Comparison of ENCODE assay signal across 1 fruit fly cellular context in the genomic region with DNA sequence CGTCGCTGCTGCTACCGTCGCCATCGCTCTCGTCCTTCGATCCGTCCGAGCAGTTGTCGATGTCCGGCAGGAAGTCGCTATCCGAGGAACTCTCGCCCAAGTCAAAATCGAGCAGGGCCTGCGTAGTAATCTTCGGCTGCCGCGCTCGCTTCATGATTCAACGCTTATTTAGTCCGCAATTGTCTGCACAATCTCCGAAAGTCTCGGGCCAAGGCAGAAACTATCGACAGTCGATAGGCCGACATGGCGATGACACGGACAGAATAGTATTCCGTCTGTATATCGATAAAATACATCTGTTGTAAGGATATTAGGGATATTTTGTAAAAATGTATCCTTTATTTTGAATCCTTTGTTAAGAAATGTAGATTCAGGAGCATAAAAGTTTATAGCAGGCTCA.
TF ChIP-seq lines count a peak whose summit lies in the region.

A gene (minus strand): TSS at position 241 of the 400 bp plus-strand sequence.

TF ChIP-seq in whole organism, embryonic, 481 proteins besides CTCF, POLR2A, EP300 and RAD21 (continued from another document and continues in another):
- no peak for TF ChIP-seq sima (GFP tag; optimal IDR thresholded peaks at IDR 0.05; lab: Kevin White, UChicago)
- no peak for TF ChIP-seq CG2202 (tag; optimal IDR thresholded peaks at IDR 0.05; lab: Kevin White, UChicago)
- no peak for TF ChIP-seq Trl (optimal IDR thresholded peaks at IDR 0.05; lab: Kevin White, UChicago)
- no peak for TF ChIP-seq Trl (GFP tag; optimal IDR thresholded peaks at IDR 0.05; lab: Kevin White, UChicago)
- TF ChIP-seq insv (GFP tag; optimal IDR thresholded peaks at IDR 0.05; lab: Kevin White, UChicago), result no peak
- no peak for TF ChIP-seq toy (GFP tag; IDR thresholded peaks at IDR 0.05; lab: Robert Waterston, UW)
- TF ChIP-seq Ravus (GFP tag; IDR thresholded peaks at IDR 0.05; lab: Robert Waterston, UW), result no peak
- no peak for TF ChIP-seq Kr (GFP tag; optimal IDR thresholded peaks at IDR 0.05; lab: Kevin White, UChicago)
- no peak for TF ChIP-seq Atf3 (GFP tag; optimal IDR thresholded peaks at IDR 0.05; lab: Kevin White, UChicago)
- TF ChIP-seq sc (optimal IDR thresholded peaks at IDR 0.05; lab: Kevin White, UChicago), result no peak
- TF ChIP-seq sc (GFP tag; optimal IDR thresholded peaks at IDR 0.05; lab: Kevin White, UChicago), result no peak
- peak; percentile 84 for TF ChIP-seq bbx (GFP tag; IDR thresholded peaks at IDR 0.05; lab: Robert Waterston, UW; ENCODE audit: partially characterized antibody)
- TF ChIP-seq row (GFP tag; IDR thresholded peaks at IDR 0.05; lab: Robert Waterston, UW), result peak; percentile 8; the same call in 1 of the 3 replicates
- TF ChIP-seq Elba2 (GFP tag; optimal IDR thresholded peaks at IDR 0.05; lab: Kevin White, UChicago), result no peak
- TF ChIP-seq otp (GFP tag; IDR thresholded peaks at IDR 0.05; lab: Robert Waterston, UW), result no peak
- no peak for TF ChIP-seq Doc2 (GFP tag; IDR thresholded peaks at IDR 0.05; lab: Robert Waterston, UW)
- TF ChIP-seq tgo (GFP tag; IDR thresholded peaks at IDR 0.05; lab: Robert Waterston, UW), result no peak
- TF ChIP-seq CG13287 (GFP tag; IDR thresholded peaks at IDR 0.05; lab: Robert Waterston, UW; ENCODE audit: partially characterized antibody), result peak; percentile 83
- TF ChIP-seq gfzf (GFP tag; optimal IDR thresholded peaks at IDR 0.05; lab: Kevin White, UChicago), result no peak
- no peak for TF ChIP-seq sens-2 (GFP tag; IDR thresholded peaks at IDR 0.05; lab: Robert Waterston, UW)
- TF ChIP-seq CG17385 (GFP tag; optimal IDR thresholded peaks at IDR 0.05; lab: Kevin White, UChicago), result no peak
- no peak for TF ChIP-seq esg (GFP tag; conservative IDR thresholded peaks at IDR 0.05; lab: Robert Waterston, UW)
- TF ChIP-seq tin (GFP tag; optimal IDR thresholded peaks at IDR 0.05; lab: Kevin White, UChicago), result no peak
- no peak for TF ChIP-seq CG10565 (GFP tag; optimal IDR thresholded peaks at IDR 0.05; lab: Kevin White, UChicago)
- TF ChIP-seq z (GFP tag; IDR thresholded peaks at IDR 0.05; lab: Robert Waterston, UW), result no peak
- no peak for TF ChIP-seq pb (GFP tag; optimal IDR thresholded peaks at IDR 0.05; lab: Kevin White, UChicago)
- no peak for TF ChIP-seq CG8478 (optimal IDR thresholded peaks at IDR 0.05; lab: Kevin White, UChicago)
- TF ChIP-seq vnd (GFP tag; IDR thresholded peaks at IDR 0.05; lab: Robert Waterston, UW; ENCODE audit: partially characterized antibody), result peak; percentile 72
- TF ChIP-seq dati (GFP tag; IDR thresholded peaks at IDR 0.05; lab: Robert Waterston, UW), result no peak
- TF ChIP-seq Dp (GFP tag; optimal IDR thresholded peaks at IDR 0.05; lab: Kevin White, UChicago), result no peak
- peak; percentile 77 for TF ChIP-seq nerfin-2 (GFP tag; IDR thresholded peaks at IDR 0.05; lab: Robert Waterston, UW; ENCODE audit: partially characterized antibody)
- TF ChIP-seq wek (GFP tag; optimal IDR thresholded peaks at IDR 0.05; lab: Kevin White, UChicago), result peak; percentile 64
- TF ChIP-seq Ptx1 (GFP tag; IDR thresholded peaks at IDR 0.05; lab: Robert Waterston, UW), result no peak
- TF ChIP-seq gem (tag; optimal IDR thresholded peaks at IDR 0.05; lab: Kevin White, UChicago), result no peak
- TF ChIP-seq CG8281 (tag; optimal IDR thresholded peaks at IDR 0.05; lab: Kevin White, UChicago), result no peak
- no peak for TF ChIP-seq dm (GFP tag; optimal IDR thresholded peaks at IDR 0.05; lab: Kevin White, UChicago)
- TF ChIP-seq CG5180 (GFP tag; optimal IDR thresholded peaks at IDR 0.05; lab: Kevin White, UChicago), result no peak
- no peak for TF ChIP-seq CG4854 (GFP tag; optimal IDR thresholded peaks at IDR 0.05; lab: Kevin White, UChicago)
- no peak for TF ChIP-seq yki (optimal IDR thresholded peaks at IDR 0.05; lab: Kevin White, UChicago)
- TF ChIP-seq sna (GFP tag; IDR thresholded peaks at IDR 0.05; lab: Robert Waterston, UW; ENCODE audit: partially characterized antibody), result peak; percentile 70
- no peak for TF ChIP-seq CG7745 (tag; optimal IDR thresholded peaks at IDR 0.05; lab: Kevin White, UChicago)
- TF ChIP-seq gcm (GFP tag; optimal IDR thresholded peaks at IDR 0.05; lab: Kevin White, UChicago), result no peak
- TF ChIP-seq tio (GFP tag; optimal IDR thresholded peaks at IDR 0.05; lab: Kevin White, UChicago), result no peak
- TF ChIP-seq danr (GFP tag; IDR thresholded peaks at IDR 0.05; lab: Robert Waterston, UW), result no peak
- no peak for TF ChIP-seq cato (GFP tag; optimal IDR thresholded peaks at IDR 0.05; lab: Kevin White, UChicago; ENCODE audit: borderline replicate concordance)
- TF ChIP-seq unc-4 (GFP tag; IDR thresholded peaks at IDR 0.05; lab: Robert Waterston, UW; ENCODE audit: partially characterized antibody), result peak; percentile 77
- no peak for TF ChIP-seq Lim3 (GFP tag; IDR thresholded peaks at IDR 0.05; lab: Robert Waterston, UW)
- TF ChIP-seq gsb-n (tag; optimal IDR thresholded peaks at IDR 0.05; lab: Kevin White, UChicago), result no peak
- TF ChIP-seq CG10147 (GFP tag; optimal IDR thresholded peaks at IDR 0.05; lab: Kevin White, UChicago), result no peak
- peak; percentile 7 for TF ChIP-seq Myb (GFP tag; optimal IDR thresholded peaks at IDR 0.05; lab: Kevin White, UChicago)
- TF ChIP-seq Dll (GFP tag; IDR thresholded peaks at IDR 0.05; lab: Robert Waterston, UW; ENCODE audit: partially characterized antibody), result peak; percentile 79
- TF ChIP-seq CG6813 (GFP tag; optimal IDR thresholded peaks at IDR 0.05; lab: Kevin White, UChicago), result no peak
- no peak for TF ChIP-seq dmrt11E (tag; optimal IDR thresholded peaks at IDR 0.05; lab: Kevin White, UChicago)
- no peak for TF ChIP-seq Gsc (GFP tag; IDR thresholded peaks at IDR 0.05; lab: Robert Waterston, UW)
- no peak for TF ChIP-seq fd102C (GFP tag; optimal IDR thresholded peaks at IDR 0.05; lab: Kevin White, UChicago)
- no peak for TF ChIP-seq Blimp-1 (GFP tag; optimal IDR thresholded peaks at IDR 0.05; lab: Kevin White, UChicago)
- no peak for TF ChIP-seq maf-S (GFP tag; optimal IDR thresholded peaks at IDR 0.05; lab: Kevin White, UChicago)
- TF ChIP-seq HmgD (GFP tag; optimal IDR thresholded peaks at IDR 0.05; lab: Kevin White, UChicago), result no peak
- TF ChIP-seq MESR4 (GFP tag; optimal IDR thresholded peaks at IDR 0.05; lab: Kevin White, UChicago), result peak; percentile 89
- no peak for TF ChIP-seq rib (GFP tag; IDR thresholded peaks at IDR 0.05; lab: Robert Waterston, UW)
- TF ChIP-seq Sry-δ (GFP tag; optimal IDR thresholded peaks at IDR 0.05; lab: Kevin White, UChicago), result peak; percentile 43
- no peak for TF ChIP-seq CG11723 (GFP tag; optimal IDR thresholded peaks at IDR 0.05; lab: Kevin White, UChicago)
- no peak for TF ChIP-seq CG7556 (GFP tag; optimal IDR thresholded peaks at IDR 0.05; lab: Kevin White, UChicago)
- TF ChIP-seq crc (GFP tag; optimal IDR thresholded peaks at IDR 0.05; lab: Kevin White, UChicago), result no peak
- TF ChIP-seq sr (GFP tag; IDR thresholded peaks at IDR 0.05; lab: Robert Waterston, UW), result no peak
- no peak for TF ChIP-seq caup (GFP tag; optimal IDR thresholded peaks at IDR 0.05; lab: Kevin White, UChicago; ENCODE audit: severe bottlenecking)
- no peak for TF ChIP-seq ken (GFP tag; IDR thresholded peaks at IDR 0.05; lab: Robert Waterston, UW)
- TF ChIP-seq CG6254 (GFP tag; optimal IDR thresholded peaks at IDR 0.05; lab: Kevin White, UChicago), result peak; percentile 23
- TF ChIP-seq fd64A (GFP tag; optimal IDR thresholded peaks at IDR 0.05; lab: Kevin White, UChicago), result no peak
- TF ChIP-seq tna (GFP tag; IDR thresholded peaks at IDR 0.05; lab: Robert Waterston, UW; ENCODE audit: partially characterized antibody), result peak; percentile 83
- no peak for TF ChIP-seq jigr1 (GFP tag; IDR thresholded peaks at IDR 0.05; lab: Robert Waterston, UW)
- no peak for TF ChIP-seq Pdp1 (GFP tag; optimal IDR thresholded peaks at IDR 0.05; lab: Kevin White, UChicago)
- TF ChIP-seq CG9437 (GFP tag; optimal IDR thresholded peaks at IDR 0.05; lab: Kevin White, UChicago), result no peak
- no peak for TF ChIP-seq ssp (GFP tag; IDR thresholded peaks at IDR 0.05; lab: Robert Waterston, UW)
- peak; percentile 73; the same call in 1 of the 3 replicates for TF ChIP-seq mld (GFP tag; IDR thresholded peaks at IDR 0.05; lab: Robert Waterston, UW; ENCODE audit: partially characterized antibody)
- peak; percentile 54 for TF ChIP-seq BEAF-32 (GFP tag; optimal IDR thresholded peaks at IDR 0.05; lab: Kevin White, UChicago)
- TF ChIP-seq knrl (GFP tag; IDR thresholded peaks at IDR 0.05; lab: Robert Waterston, UW; ENCODE audit: partially characterized antibody), result peak; percentile 64; the same call in 2 of the 3 replicates
- no peak for TF ChIP-seq Fer3 (tag; optimal IDR thresholded peaks at IDR 0.05; lab: Kevin White, UChicago)
- no peak for TF ChIP-seq da (GFP tag; optimal IDR thresholded peaks at IDR 0.05; lab: Kevin White, UChicago)
- TF ChIP-seq CG6683 (GFP tag; optimal IDR thresholded peaks at IDR 0.05; lab: Kevin White, UChicago), result no peak
- no peak for TF ChIP-seq CG7987 (GFP tag; optimal IDR thresholded peaks at IDR 0.05; lab: Kevin White, UChicago)
- no peak for TF ChIP-seq gce (GFP tag; IDR thresholded peaks at IDR 0.05; lab: Robert Waterston, UW)
- no peak for TF ChIP-seq HHEX (GFP tag; optimal IDR thresholded peaks at IDR 0.05; lab: Kevin White, UChicago)
- no peak for TF ChIP-seq nau (GFP tag; optimal IDR thresholded peaks at IDR 0.05; lab: Kevin White, UChicago)
- no peak for TF ChIP-seq Neu2 (GFP tag; optimal IDR thresholded peaks at IDR 0.05; lab: Kevin White, UChicago; ENCODE audit: borderline replicate concordance)
- TF ChIP-seq CG14860 (GFP tag; IDR thresholded peaks at IDR 0.05; lab: Robert Waterston, UW; ENCODE audit: partially characterized antibody), result peak; percentile 49
- TF ChIP-seq HLHmδ (GFP tag; optimal IDR thresholded peaks at IDR 0.05; lab: Kevin White, UChicago), result no peak
- TF ChIP-seq CG1792 (GFP tag; optimal IDR thresholded peaks at IDR 0.05; lab: Kevin White, UChicago), result no peak
- TF ChIP-seq jing (GFP tag; optimal IDR thresholded peaks at IDR 0.05; lab: Kevin White, UChicago), result no peak
- TF ChIP-seq cas (GFP tag; IDR thresholded peaks at IDR 0.05; lab: Robert Waterston, UW), result no peak
- TF ChIP-seq Nf-YC (tag; optimal IDR thresholded peaks at IDR 0.05; lab: Kevin White, UChicago), result no peak
- no peak for TF ChIP-seq CG34422 (GFP tag; IDR thresholded peaks at IDR 0.05; lab: Robert Waterston, UW)
- peak; percentile 55 for TF ChIP-seq CG4617 (GFP tag; optimal IDR thresholded peaks at IDR 0.05; lab: Kevin White, UChicago; ENCODE audit: borderline replicate concordance)
- TF ChIP-seq NFAT (GFP tag; IDR thresholded peaks at IDR 0.05; lab: Robert Waterston, UW), result no peak
- TF ChIP-seq phol (tag; optimal IDR thresholded peaks at IDR 0.05; lab: Kevin White, UChicago), result peak; percentile 17
- no peak for TF ChIP-seq CG18619 (GFP tag; optimal IDR thresholded peaks at IDR 0.05; lab: Kevin White, UChicago)
- no peak for TF ChIP-seq tx (GFP tag; optimal IDR thresholded peaks at IDR 0.05; lab: Kevin White, UChicago)
- no peak for TF ChIP-seq CG3407 (GFP tag; optimal IDR thresholded peaks at IDR 0.05; lab: Kevin White, UChicago)
- no peak for TF ChIP-seq CG10654 (GFP tag; optimal IDR thresholded peaks at IDR 0.05; lab: Kevin White, UChicago)
- peak; percentile 62; the same call in 1 of the 2 replicates for TF ChIP-seq hbn (GFP tag; IDR thresholded peaks at IDR 0.05; lab: Robert Waterston, UW; ENCODE audit: partially characterized antibody)
- no peak for TF ChIP-seq CG15269 (tag; optimal IDR thresholded peaks at IDR 0.05; lab: Kevin White, UChicago)
- no peak for TF ChIP-seq CG18599 (GFP tag; optimal IDR thresholded peaks at IDR 0.05; lab: Kevin White, UChicago)
- TF ChIP-seq pan (optimal IDR thresholded peaks at IDR 0.05; lab: Kevin White, UChicago), result no peak
- no peak for TF ChIP-seq pan (GFP tag; optimal IDR thresholded peaks at IDR 0.05 in 1 of 2, IDR thresholded peaks at IDR 0.05 in 1 of 2)
- no peak for TF ChIP-seq crol (GFP tag; IDR thresholded peaks at IDR 0.05; lab: Robert Waterston, UW)
- TF ChIP-seq seq (GFP tag; IDR thresholded peaks at IDR 0.05; lab: Robert Waterston, UW), result no peak
- no peak for TF ChIP-seq CG4360 (GFP tag; IDR thresholded peaks at IDR 0.05; lab: Robert Waterston, UW)
- TF ChIP-seq CG9727 (GFP tag; optimal IDR thresholded peaks at IDR 0.05; lab: Kevin White, UChicago), result no peak
- TF ChIP-seq scrt (GFP tag; optimal IDR thresholded peaks at IDR 0.05; lab: Kevin White, UChicago), result no peak
- no peak for TF ChIP-seq H2.0 (GFP tag; IDR thresholded peaks at IDR 0.05; lab: Robert Waterston, UW)
- no peak for TF ChIP-seq ATbp (GFP tag; optimal IDR thresholded peaks at IDR 0.05; lab: Kevin White, UChicago)
- no peak for TF ChIP-seq ase (GFP tag; IDR thresholded peaks at IDR 0.05; lab: Robert Waterston, UW)
- no peak for TF ChIP-seq CG6654 (GFP tag; optimal IDR thresholded peaks at IDR 0.05; lab: Kevin White, UChicago)
- no peak for TF ChIP-seq slp2 (GFP tag; optimal IDR thresholded peaks at IDR 0.05; lab: Kevin White, UChicago)
- no peak for TF ChIP-seq eyg (GFP tag; optimal IDR thresholded peaks at IDR 0.05; lab: Kevin White, UChicago)
- TF ChIP-seq CG34224 (GFP tag; IDR thresholded peaks at IDR 0.05; lab: Robert Waterston, UW; ENCODE audit: partially characterized antibody), result peak; percentile 86
- no peak for TF ChIP-seq Fer2 (tag; optimal IDR thresholded peaks at IDR 0.05; lab: Kevin White, UChicago)
- TF ChIP-seq unpg (GFP tag; optimal IDR thresholded peaks at IDR 0.05; lab: Kevin White, UChicago), result no peak
- TF ChIP-seq slou (GFP tag; optimal IDR thresholded peaks at IDR 0.05; lab: Kevin White, UChicago), result no peak
- TF ChIP-seq CG7357 (GFP tag; IDR thresholded peaks at IDR 0.05; lab: Robert Waterston, UW), result no peak
- no peak for TF ChIP-seq aop (GFP tag; IDR thresholded peaks at IDR 0.05; lab: Robert Waterston, UW)
- no peak for TF ChIP-seq CG33213 (GFP tag; optimal IDR thresholded peaks at IDR 0.05; lab: Kevin White, UChicago)
- peak; percentile 76 for TF ChIP-seq Scr (GFP tag; IDR thresholded peaks at IDR 0.05; lab: Robert Waterston, UW; ENCODE audit: partially characterized antibody)
- no peak for TF ChIP-seq gt (GFP tag; IDR thresholded peaks at IDR 0.05; lab: Robert Waterston, UW)
- no peak for TF ChIP-seq CG14441 (GFP tag; IDR thresholded peaks at IDR 0.05; lab: Robert Waterston, UW)
- TF ChIP-seq nerfin-1 (tag; optimal IDR thresholded peaks at IDR 0.05; lab: Kevin White, UChicago), result no peak
- no peak for TF ChIP-seq Nf-YA (GFP tag; IDR thresholded peaks at IDR 0.05; lab: Robert Waterston, UW)
- TF ChIP-seq psq (GFP tag; optimal IDR thresholded peaks at IDR 0.05; lab: Kevin White, UChicago), result no peak
- TF ChIP-seq pfk (GFP tag; optimal IDR thresholded peaks at IDR 0.05; lab: Kevin White, UChicago), result no peak
- no peak for TF ChIP-seq abd-A (tag; optimal IDR thresholded peaks at IDR 0.05; lab: Kevin White, UChicago)
